Worm (Caenorhabditis elegans): ENCODE data around the gene F59D12.3.

- TF ChIP-seq ceh-28 (tag; optimal IDR thresholded peaks at IDR 0.05): no peak
- no peak for TF ChIP-seq unc-39 (tag; optimal IDR thresholded peaks at IDR 0.05)
- no peak for TF ChIP-seq nhr-11 (tag; optimal IDR thresholded peaks at IDR 0.05)
- TF ChIP-seq elt-2 (tag; optimal IDR thresholded peaks at IDR 0.05): peak; percentile 65
- TF ChIP-seq pqm-1 (tag; optimal IDR thresholded peaks at IDR 0.05): peak; percentile 46
- TF ChIP-seq fkh-2 (tag; optimal IDR thresholded peaks at IDR 0.05): no peak
- no peak for TF ChIP-seq nhr-43 (tag; optimal IDR thresholded peaks at IDR 0.05; ENCODE audit: poor library complexity, severe bottlenecking)
- no peak for TF ChIP-seq ceh-9 (tag; optimal IDR thresholded peaks at IDR 0.05)
- TF ChIP-seq unc-62 (GFP tag; optimal IDR thresholded peaks at IDR 0.05): no peak
These were observed 28.7 kb downstream of the F59D12.3 start for ce11 chrX:15622041-15622440.
